Fruit fly (Drosophila melanogaster): ENCODE results near the gene CG43703.

CG43703 gene

DNA sequence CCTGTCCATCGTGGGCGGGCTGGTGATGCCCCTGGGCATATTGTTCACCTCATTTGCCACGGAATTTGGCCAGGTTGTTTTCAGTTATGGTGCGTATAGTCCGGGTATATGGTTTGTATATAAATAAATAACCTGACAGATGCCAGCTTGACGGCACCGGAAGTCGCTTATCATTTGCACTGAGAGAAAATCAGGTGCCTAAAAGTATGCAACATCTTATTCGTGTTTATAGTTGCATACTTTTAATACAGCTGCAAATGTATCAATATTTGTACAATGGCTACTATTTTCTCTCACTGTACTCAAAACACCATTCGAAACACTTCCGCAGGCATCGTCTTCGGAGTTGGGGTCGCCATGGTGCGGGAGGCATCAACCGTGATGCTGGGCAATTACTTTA is 16.6 kb upstream of the CG43703 start (continued):
- TF ChIP-seq onecut (GFP tag; IDR thresholded peaks at IDR 0.05) (no peak), Sry-δ (GFP tag; optimal IDR thresholded peaks at IDR 0.05) (no peak), CG3281 (GFP tag; optimal IDR thresholded peaks at IDR 0.05) (peak; percentile 22), Dref (GFP tag; IDR thresholded peaks at IDR 0.05) (no peak), schlank (tag; optimal IDR thresholded peaks at IDR 0.05) (no peak), CG2129 (GFP tag; IDR thresholded peaks at IDR 0.05; ENCODE audit: partially characterized antibody) (no peak), CG12155 (GFP tag; optimal IDR thresholded peaks at IDR 0.05) (no peak), CG31441 (GFP tag; IDR thresholded peaks at IDR 0.05) (no peak), sima (GFP tag; optimal IDR thresholded peaks at IDR 0.05) (no peak), wek (GFP tag; optimal IDR thresholded peaks at IDR 0.05) (no peak), gsb (GFP tag; IDR thresholded peaks at IDR 0.05) (0 out of 2 replicates have a peak, but pooled peaks have one; percentile 14), CG2678 (tag; optimal IDR thresholded peaks at IDR 0.05) (no peak), YL-1 (GFP tag; optimal IDR thresholded peaks at IDR 0.05) (no peak), repo (GFP tag; optimal IDR thresholded peaks at IDR 0.05) (no peak), CG15011 (GFP tag; optimal IDR thresholded peaks at IDR 0.05) (no peak), Ets97D (GFP tag; optimal IDR thresholded peaks at IDR 0.05) (peak; percentile 85), CG31365 (tag; optimal IDR thresholded peaks at IDR 0.05) (no peak), Nf-YB (GFP tag; optimal IDR thresholded peaks at IDR 0.05) (no peak), ken (GFP tag; IDR thresholded peaks at IDR 0.05) (no peak), btn (GFP tag; optimal IDR thresholded peaks at IDR 0.05) (no peak), Max (GFP tag; optimal IDR thresholded peaks at IDR 0.05) (no peak), CG6654 (GFP tag; optimal IDR thresholded peaks at IDR 0.05) (no peak), klu (GFP tag; IDR thresholded peaks at IDR 0.05) (no peak), Nf-YA (GFP tag; IDR thresholded peaks at IDR 0.05) (no peak), Camta (GFP tag; optimal IDR thresholded peaks at IDR 0.05) (no peak), CG4360 (GFP tag; IDR thresholded peaks at IDR 0.05) (no peak), CG6813 (GFP tag; optimal IDR thresholded peaks at IDR 0.05) (no peak), lab (GFP tag; optimal IDR thresholded peaks at IDR 0.05) (peak; percentile 63), sob (GFP tag; IDR thresholded peaks at IDR 0.05) (peak; percentile 46; the same call in 1 of the 2 replicates), jumu (GFP tag; optimal IDR thresholded peaks at IDR 0.05) (no peak), Drgx (GFP tag; IDR thresholded peaks at IDR 0.05) (no peak), CG34224 (GFP tag; IDR thresholded peaks at IDR 0.05; ENCODE audit: partially characterized antibody) (no peak), D19B (GFP tag; optimal IDR thresholded peaks at IDR 0.05) (no peak), CG6175 (GFP tag; IDR thresholded peaks at IDR 0.05) (no peak), CG9876 (GFP tag; optimal IDR thresholded peaks at IDR 0.05) (no peak), vfl (GFP tag; optimal IDR thresholded peaks at IDR 0.05) (no peak), CG10147 (GFP tag; optimal IDR thresholded peaks at IDR 0.05) (no peak), usp (GFP tag; optimal IDR thresholded peaks at IDR 0.05) (no peak), CG6765 (GFP tag; optimal IDR thresholded peaks at IDR 0.05) (no peak), CG10462 (GFP tag; optimal IDR thresholded peaks at IDR 0.05) (no peak), NC2β (GFP tag; optimal IDR thresholded peaks at IDR 0.05) (no peak), CG18764 (GFP tag; optimal IDR thresholded peaks at IDR 0.05) (no peak), Asciz (GFP tag; optimal IDR thresholded peaks at IDR 0.05) (peak; percentile 18), Xbp1 (GFP tag; optimal IDR thresholded peaks at IDR 0.05) (peak; percentile 21), CG15269 (tag; optimal IDR thresholded peaks at IDR 0.05) (no peak), CG15514 (GFP tag; optimal IDR thresholded peaks at IDR 0.05) (peak; percentile 26), sens (GFP tag) (peak; percentile 77), Tbp (GFP tag; optimal IDR thresholded peaks at IDR 0.05) (no peak), CG31388 (GFP tag; optimal IDR thresholded peaks at IDR 0.05) (no peak), Med (GFP tag) (peak; percentile 94), Hmx (GFP tag; optimal IDR thresholded peaks at IDR 0.05) (no peak), nau (GFP tag; optimal IDR thresholded peaks at IDR 0.05) (no peak)

All from whole organism, embryonic.